Fruit fly (Drosophila melanogaster): ENCODE results near the gene Raf.

DNA sequence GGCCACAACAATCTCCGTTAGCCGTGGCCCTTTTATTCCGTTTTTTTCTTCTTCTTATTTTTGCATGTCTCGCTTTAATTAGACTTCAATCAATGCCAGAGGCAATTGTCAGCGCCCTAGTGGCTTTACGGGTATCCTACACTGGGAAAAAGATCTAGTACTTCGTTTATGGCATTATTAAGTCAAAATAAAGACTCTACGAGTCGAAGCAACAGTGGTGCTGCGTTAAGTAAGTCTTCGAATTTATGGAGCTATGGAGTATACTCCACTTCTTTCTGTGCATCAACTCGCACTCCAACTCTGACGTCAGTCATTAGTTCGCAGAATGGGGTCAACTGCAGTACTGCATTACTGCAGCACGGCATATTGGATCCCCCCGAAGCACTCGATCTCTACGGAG, 61.2 kb downstream of the Raf start:
- TF ChIP-seq salr (GFP tag; optimal IDR thresholded peaks at IDR 0.05) (no peak), Hr38 (GFP tag; optimal IDR thresholded peaks at IDR 0.05) (no peak), spab (GFP tag; optimal IDR thresholded peaks at IDR 0.05) (peak; percentile 21)
